Fruit fly (Drosophila melanogaster) whole organism, prepupa: ENCODE data around the gene FarO.

Source experiments
- CG16779 ChIP-seq: fragments of 200-800 bp; sonication (Bioruptor generic); optimal IDR thresholded peaks from 3 replicates; lab custom pipeline; 2017; ENCODE audit warnings: missing biosample characterization, mild to moderate bottlenecking, missing genetic modification characterization
- CG34406 ChIP-seq: fragments of 200-800 bp; sonication (Bioruptor generic); optimal IDR thresholded peaks from 3 replicates; lab custom pipeline; 2016; ENCODE audit warnings: missing biosample characterization, missing genetic modification characterization
- Eip78C ChIP-seq: fragments of 200-800 bp; sonication (Bioruptor generic); peaks from one replicate; lab custom pipeline; 2016; ENCODE audit warnings: missing biosample characterization, missing genetic modification characterization
- Ets21C ChIP-seq: fragments of 200-800 bp; sonication (Bioruptor generic); optimal IDR thresholded peaks from 3 replicates; lab custom pipeline; 2016; ENCODE audit warnings: missing biosample characterization, missing genetic modification characterization
- Smox ChIP-seq: fragments of 200-800 bp; sonication (Bioruptor generic); optimal IDR thresholded peaks from 3 replicates; lab custom pipeline; 2016; ENCODE audit warnings: missing biosample characterization, missing genetic modification characterization
- salr ChIP-seq, 2 experiments: fragments of 200-800 bp; sonication (Bioruptor generic); optimal IDR thresholded peaks; 3 replicates each; lab custom pipeline; 2016 to 2018; ENCODE audit warnings: missing biosample characterization in 2 of 2, missing genetic modification characterization in 2 of 2, mild to moderate bottlenecking in 1 of 2

DNA sequence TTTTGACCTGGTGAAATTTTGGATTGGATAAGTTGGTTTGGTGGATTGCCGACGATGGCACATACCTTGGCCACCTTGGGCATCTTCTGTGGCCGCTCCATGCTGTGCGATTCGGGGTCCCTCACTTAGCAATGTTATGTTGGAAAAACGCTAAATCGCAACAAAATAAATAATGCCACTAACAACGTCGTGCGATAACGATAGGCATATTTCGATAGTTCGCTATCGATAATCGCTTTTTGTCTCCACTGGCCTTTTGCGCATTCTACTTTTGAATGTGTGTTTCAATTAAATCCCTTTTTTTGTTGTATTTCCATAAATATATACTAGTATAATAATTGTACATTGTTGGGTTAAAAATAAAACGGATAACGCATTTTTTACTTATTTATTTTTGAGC lies 46.1 kb upstream of the FarO start, which contains the start of gene crn:
- no peak for TF ChIP-seq Ets21C (GFP tag; lab: Kevin White, UChicago)
- no peak for TF ChIP-seq CG34406 (GFP tag; lab: Kevin White, UChicago)
- no peak for TF ChIP-seq Smox
- TF ChIP-seq CG16779 (tag; lab: Kevin White, UChicago), result no peak
- no peak for TF ChIP-seq Eip78C (GFP tag; lab: Kevin White, UChicago)
- no peak for TF ChIP-seq salr (GFP tag; optimal IDR thresholded peaks at IDR 0.05; lab: Kevin White, UChicago)
